Worm (Caenorhabditis elegans) whole organism, L1 larva: ENCODE results near the gene spe-6.

Experiments used
- C04F5.9 ChIP-seq: sonication (generic microtip); optimal IDR thresholded peaks from 2 replicates; lab custom pipeline; 2016; ENCODE audit warnings: missing genetic modification characterization, missing compliant biosample characterization
- C34B4.2 ChIP-seq: sonication (generic microtip); optimal IDR thresholded peaks from 2 replicates; lab custom pipeline; 2017; ENCODE audit warnings: mild to moderate bottlenecking, missing genetic modification characterization, missing compliant biosample characterization
- F16B12.6 ChIP-seq: fragments of 150-350 bp; optimal IDR thresholded peaks from 2 replicates; lab custom pipeline; 2014; ENCODE audit warnings: missing biosample characterization, missing genetic modification characterization
- Y116A8C.19 ChIP-seq: sonication (generic microtip); optimal IDR thresholded peaks from 2 replicates; lab custom pipeline; 2016; ENCODE audit warnings: missing compliant biosample characterization, missing genetic modification characterization, borderline replicate concordance
- aha-1 ChIP-seq: fragments of 150-350 bp; optimal IDR thresholded peaks from 2 replicates; lab custom pipeline; 2014; ENCODE audit warnings: missing biosample characterization, missing genetic modification characterization
- alr-1 ChIP-seq: fragments of 200-800 bp; sonication (Bioruptor generic); optimal IDR thresholded peaks from 2 replicates; lab custom pipeline; 2018; ENCODE audit warnings: borderline replicate concordance, mild to moderate bottlenecking, missing genetic modification characterization, missing compliant biosample characterization
- aly-2 ChIP-seq: fragments of 150-350 bp; optimal IDR thresholded peaks from 2 replicates; lab custom pipeline; 2014; ENCODE audit warnings: missing biosample characterization, missing genetic modification characterization
- ama-1 ChIP-seq: fragments of 150-350 bp; optimal IDR thresholded peaks from 2 replicates; lab custom pipeline; 2014
- ceh-63 ChIP-seq: fragments of 200-800 bp; sonication (Bioruptor generic); optimal IDR thresholded peaks from 2 replicates; lab custom pipeline; 2018; ENCODE audit warnings: mild to moderate bottlenecking, missing genetic modification characterization, missing compliant biosample characterization
- ceh-8 ChIP-seq: fragments of 200-800 bp; sonication (Bioruptor generic); optimal IDR thresholded peaks from 2 replicates; lab custom pipeline; 2018; ENCODE audit warnings: mild to moderate bottlenecking, missing genetic modification characterization, moderate library complexity, missing compliant biosample characterization
- ces-1 ChIP-seq: fragments of 150-350 bp; optimal IDR thresholded peaks from 2 replicates; lab custom pipeline; 2014; ENCODE audit warnings: missing biosample characterization, missing genetic modification reagents, missing genetic modification characterization
- dpl-1 ChIP-seq, 3 experiments: fragments of 150-350 bp in 2 of 3; sonication (generic microtip) in 1 of 3; optimal IDR thresholded peaks; 2 replicates each; lab custom pipeline; 2014 to 2017; ENCODE audit warnings: missing biosample characterization in 3 of 3, missing genetic modification characterization in 3 of 3, missing genetic modification reagents in 3 of 3
- egl-13 ChIP-seq: sonication (generic microtip); optimal IDR thresholded peaks from 2 replicates; lab custom pipeline; 2016; ENCODE audit warnings: missing genotype, missing genetic modification reagents, missing genetic modification characterization, missing compliant biosample characterization
- elt-2 ChIP-seq: sonication (generic microtip); optimal IDR thresholded peaks from 2 replicates; lab custom pipeline; 2016; ENCODE audit warnings: missing genetic modification characterization, mild to moderate bottlenecking, inconsistent platforms, missing compliant biosample characterization, missing genetic modification reagents
- elt-3 ChIP-seq, 6 experiments: fragments of 150-350 bp in 1 of 6; sonication (generic microtip); optimal IDR thresholded peaks; 2 replicates each; lab custom pipeline; 2017 to 2018; ENCODE audit warnings: missing biosample characterization in 6 of 6, missing genetic modification characterization in 6 of 6, inconsistent platforms in 1 of 6
- ets-5 ChIP-seq: fragments of 200-800 bp; sonication (Bioruptor generic); IDR thresholded peaks from 2 replicates; pipeline ENCODE4 v1.3.6; 2022; ENCODE audit warnings: missing genetic modification characterization, missing compliant biosample characterization
- fkh-10 ChIP-seq: sonication (generic microtip); optimal IDR thresholded peaks from 2 replicates; lab custom pipeline; 2017; ENCODE audit warnings: missing biosample characterization, missing genetic modification reagents, missing genetic modification characterization
- fkh-8 ChIP-seq: sonication (generic microtip); optimal IDR thresholded peaks from 2 replicates; lab custom pipeline; 2016; ENCODE audit warnings: mild to moderate bottlenecking, missing genetic modification characterization, missing compliant biosample characterization
- fos-1 ChIP-seq: fragments of 150-350 bp; optimal IDR thresholded peaks from 2 replicates; lab custom pipeline; 2014; ENCODE audit warnings: missing biosample characterization, missing genetic modification characterization
- grh-1 ChIP-seq: fragments of 200-800 bp; sonication (Bioruptor generic); IDR thresholded peaks from 2 replicates; pipeline ENCODE4 v1.3.6; 2022; ENCODE audit warnings: missing genetic modification reagents, missing genetic modification characterization, missing compliant biosample characterization
- jun-1 ChIP-seq: fragments of 150-350 bp; optimal IDR thresholded peaks from 2 replicates; lab custom pipeline; 2014; ENCODE audit warnings: missing biosample characterization, missing genetic modification reagents, missing genetic modification characterization
- lin-35 ChIP-seq, 2 experiments: fragments of 150-350 bp; optimal IDR thresholded peaks; 2 replicates each; lab custom pipeline; 2014; ENCODE audit warnings: missing biosample characterization in 2 of 2, missing genetic modification characterization in 2 of 2, missing genetic modification reagents in 2 of 2
- lir-3 ChIP-seq: sonication (generic microtip); optimal IDR thresholded peaks from 2 replicates; lab custom pipeline; 2016; ENCODE audit warnings: mild to moderate bottlenecking, missing genetic modification characterization, moderate library complexity, missing compliant biosample characterization; ENCODE audit not compliant: poor library complexity
- mef-2 ChIP-seq: fragments of 150-350 bp; optimal IDR thresholded peaks from 2 replicates; lab custom pipeline; 2014; ENCODE audit warnings: missing biosample characterization, missing genetic modification characterization
- nhr-11 ChIP-seq: fragments of 150-350 bp; optimal IDR thresholded peaks from 2 replicates; lab custom pipeline; 2014; ENCODE audit warnings: missing biosample characterization, missing genetic modification characterization
- nhr-20 ChIP-seq: sonication (generic microtip); optimal IDR thresholded peaks from 2 replicates; lab custom pipeline; 2016; ENCODE audit warnings: mild to moderate bottlenecking, missing genetic modification characterization, missing compliant biosample characterization
- nhr-237 ChIP-seq: fragments of 150-350 bp; optimal IDR thresholded peaks from 2 replicates; lab custom pipeline; 2014; ENCODE audit warnings: missing biosample characterization, missing genetic modification characterization
- nhr-47 ChIP-seq: sonication (generic microtip); optimal IDR thresholded peaks from 2 replicates; lab custom pipeline; 2016; ENCODE audit warnings: mild to moderate bottlenecking, missing genetic modification characterization, moderate library complexity, missing compliant biosample characterization
- nhr-71 ChIP-seq: sonication (generic microtip); optimal IDR thresholded peaks from 2 replicates; lab custom pipeline; 2016; ENCODE audit warnings: mild to moderate bottlenecking, missing genetic modification characterization, moderate library complexity, missing compliant biosample characterization
- nhr-77 ChIP-seq: fragments of 150-350 bp; optimal IDR thresholded peaks from 2 replicates; lab custom pipeline; 2014; ENCODE audit warnings: missing biosample characterization, missing genetic modification characterization
- nhr-84 ChIP-seq: sonication (generic microtip); optimal IDR thresholded peaks from 2 replicates; lab custom pipeline; 2017; ENCODE audit warnings: missing biosample characterization, missing genetic modification characterization
- nhr-85 ChIP-seq: sonication (generic microtip); peaks from one replicate; lab custom pipeline; 2016; ENCODE audit warnings: missing genetic modification characterization, inconsistent platforms, missing compliant biosample characterization
- nhr-90 ChIP-seq: sonication (generic microtip); optimal IDR thresholded peaks from 2 replicates; lab custom pipeline; 2016; ENCODE audit warnings: mild to moderate bottlenecking, missing genetic modification characterization, missing compliant biosample characterization; ENCODE audit not compliant: poor library complexity
- pax-3 ChIP-seq: fragments of 200-800 bp; sonication (Bioruptor generic); optimal IDR thresholded peaks from 2 replicates; lab custom pipeline; 2018; ENCODE audit warnings: mild to moderate bottlenecking, missing genetic modification characterization, moderate library complexity, missing compliant biosample characterization
- pqm-1 ChIP-seq: sonication (generic microtip); optimal IDR thresholded peaks from 3 replicates; lab custom pipeline; 2017; ENCODE audit warnings: missing biosample characterization, missing genetic modification characterization
- skn-1 ChIP-seq: fragments of 150-350 bp; optimal IDR thresholded peaks from 2 replicates; lab custom pipeline; 2014; ENCODE audit warnings: missing biosample characterization, missing genetic modification characterization
- snu-23 ChIP-seq: sonication (generic microtip); optimal IDR thresholded peaks from 2 replicates; lab custom pipeline; 2016; ENCODE audit warnings: missing genetic modification characterization, missing compliant biosample characterization
- sptf-1 ChIP-seq: fragments of 150-350 bp; optimal IDR thresholded peaks from 2 replicates; lab custom pipeline; 2014; ENCODE audit warnings: missing biosample characterization, missing genetic modification characterization
- sup-37 ChIP-seq: fragments of 200-800 bp; sonication (Bioruptor generic); optimal IDR thresholded peaks from 2 replicates; lab custom pipeline; 2018; ENCODE audit warnings: mild to moderate bottlenecking, missing genetic modification characterization, missing compliant biosample characterization
- tbx-2 ChIP-seq: sonication (generic microtip); optimal IDR thresholded peaks from 2 replicates; lab custom pipeline; 2016; ENCODE audit warnings: missing genetic modification characterization, missing compliant biosample characterization
- tlp-1 ChIP-seq: fragments of 150-350 bp; optimal IDR thresholded peaks from 2 replicates; lab custom pipeline; 2014; ENCODE audit warnings: missing biosample characterization, missing genetic modification characterization
- unc-62 ChIP-seq: fragments of 150-350 bp; optimal IDR thresholded peaks from 2 replicates; lab custom pipeline; 2014; ENCODE audit warnings: missing biosample characterization, missing genetic modification reagents, missing genetic modification characterization
- unc-86 ChIP-seq: sonication (generic microtip); optimal IDR thresholded peaks from 2 replicates; lab custom pipeline; 2016; ENCODE audit warnings: missing genetic modification characterization, missing compliant biosample characterization
- unc-98 ChIP-seq: fragments of 200-800 bp; sonication (Bioruptor generic); IDR thresholded peaks from 2 replicates; pipeline ENCODE4 v1.3.6; 2022; ENCODE audit warnings: missing genetic modification characterization, missing compliant biosample characterization
- vab-15 ChIP-seq: sonication (generic microtip); optimal IDR thresholded peaks from 2 replicates; lab custom pipeline; 2017; ENCODE audit warnings: missing genotype, mild to moderate bottlenecking, missing genetic modification characterization, missing compliant biosample characterization
- xbp-1 ChIP-seq: sonication (generic microtip); optimal IDR thresholded peaks from 2 replicates; lab custom pipeline; 2016; ENCODE audit warnings: missing genetic modification characterization, missing compliant biosample characterization
- zag-1 ChIP-seq: fragments of 150-350 bp; optimal IDR thresholded peaks from 2 replicates; lab custom pipeline; 2014; ENCODE audit warnings: missing biosample characterization, missing genetic modification characterization

Gene spe-6

DNA sequence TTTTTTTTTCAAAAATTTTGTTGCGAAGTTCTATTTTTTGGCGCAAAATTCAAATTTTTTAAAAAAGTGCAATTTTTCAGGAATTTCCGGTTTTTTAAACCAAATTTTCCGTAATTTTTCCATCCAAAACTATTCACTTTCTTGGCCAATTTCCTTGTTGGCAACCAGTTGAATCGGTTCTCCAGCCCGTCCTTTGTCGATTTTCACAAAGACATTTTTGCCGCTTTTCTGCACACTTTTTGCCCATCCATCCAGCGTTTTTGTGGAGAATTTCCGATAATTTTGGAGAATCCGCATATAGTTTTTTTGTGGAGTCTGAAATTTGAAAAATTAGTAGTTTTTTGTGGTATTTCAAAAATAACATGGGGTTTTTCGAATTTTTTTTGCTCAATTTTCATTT lies 12.8 kb upstream of the spe-6 start:
- TF ChIP-seq egl-13 (tag; lab: Kevin White, UChicago) (no peak), pax-3 (tag; lab: Kevin White, UChicago) (no peak), mef-2 (tag; lab: Kevin White, UChicago) (no peak), ets-5 (GFP tag; lab: Robert Waterston, UW) (no peak), ceh-8 (GFP tag; lab: Kevin White, UChicago) (no peak), sptf-1 (tag; lab: Kevin White, UChicago) (no peak), nhr-85 (tag; lab: Kevin White, UChicago) (peak; percentile 24), unc-86 (no peak)
- TF ChIP-seq, all 84 proteins: peak for 1

DNA sequence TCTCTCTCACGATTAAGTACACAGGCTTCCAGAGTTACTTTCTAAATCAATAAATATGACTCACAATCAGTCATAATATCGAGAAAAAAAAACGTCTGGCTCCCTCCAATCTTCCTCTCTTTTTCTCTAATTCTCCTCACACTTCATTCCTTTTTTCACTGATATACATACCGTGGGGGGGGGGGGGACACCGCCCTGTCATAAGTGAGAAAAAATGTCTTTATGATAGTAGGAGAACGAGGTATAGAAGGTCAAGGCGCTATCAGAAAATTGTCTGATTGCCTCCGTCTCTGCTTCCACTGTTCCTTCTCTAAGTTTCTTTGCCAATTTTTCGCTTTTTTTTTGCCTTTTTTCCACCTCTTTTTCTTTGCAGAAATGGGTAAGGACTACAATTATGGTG lies 8.8 kb upstream of the spe-6 start, which contains the start of gene Y66D12A.24:
TSS of gene Y66D12A.24 (plus strand) at position 370 of the 400 bp plus-strand sequence.
- TF ChIP-seq tbx-2 (tag; lab: Kevin White, UChicago) (peak; percentile 16), aha-1 (tag; lab: Kevin White, UChicago) (no peak), ama-1 (lab: Kevin White, UChicago) (no peak), nhr-71 (tag; lab: Kevin White, UChicago) (no peak), nhr-85 (tag; lab: Kevin White, UChicago) (peak; percentile 32), vab-15 (tag; lab: Kevin White, UChicago) (no peak), unc-62 (GFP tag; lab: Kevin White, UChicago) (no peak), C34B4.2 (no peak), elt-3 (tag; optimal IDR thresholded peaks at IDR 0.05; lab: Kevin White, UChicago) (peak in 1 of 6 experiments; percentile 4), unc-86 (no peak), ceh-8 (GFP tag; lab: Kevin White, UChicago) (no peak), ets-5 (GFP tag; lab: Robert Waterston, UW) (no peak), snu-23 (GFP tag; lab: Kevin White, UChicago) (no peak), dpl-1 (GFP tag; optimal IDR thresholded peaks at IDR 0.05; lab: Kevin White, UChicago) (no peak), grh-1 (GFP tag; lab: Robert Waterston, UW) (no peak), nhr-237 (tag; lab: Kevin White, UChicago) (no peak), tlp-1 (tag; lab: Kevin White, UChicago) (no peak), ceh-63 (no peak), lir-3 (no peak), pax-3 (tag; lab: Kevin White, UChicago) (no peak), jun-1 (tag; lab: Kevin White, UChicago) (no peak), ces-1 (GFP tag; lab: Kevin White, UChicago) (no peak), elt-2 (tag; lab: Kevin White, UChicago) (peak; percentile 24), egl-13 (tag; lab: Kevin White, UChicago) (no peak), nhr-20 (peak; percentile 5), alr-1 (no peak), F16B12.6 (no peak), skn-1 (tag; lab: Kevin White, UChicago) (no peak), nhr-90 (tag; lab: Kevin White, UChicago) (peak; percentile 5), xbp-1 (tag; lab: Kevin White, UChicago) (no peak), aly-2 (tag; lab: Kevin White, UChicago) (no peak), fkh-10 (no peak), mef-2 (tag; lab: Kevin White, UChicago) (no peak), C04F5.9 (no peak), lin-35 (GFP tag; optimal IDR thresholded peaks at IDR 0.05; lab: Kevin White, UChicago) (peak in 1 of 2 experiments; percentile 44), nhr-84 (tag; lab: Kevin White, UChicago) (no peak), fos-1 (no peak), zag-1 (tag; lab: Kevin White, UChicago) (no peak), unc-98 (GFP tag; lab: Robert Waterston, UW) (no peak), sptf-1 (tag; lab: Kevin White, UChicago) (no peak), Y116A8C.19 (tag; lab: Kevin White, UChicago) (no peak), fkh-8 (tag; lab: Kevin White, UChicago) (no peak), nhr-47 (tag; lab: Kevin White, UChicago) (no peak), pqm-1 (tag; lab: Kevin White, UChicago) (peak; percentile 42), nhr-11 (no peak), sup-37 (no peak), nhr-77 (tag; lab: Kevin White, UChicago) (no peak)
